Worm (Caenorhabditis elegans) whole organism, dauer: ENCODE data around the gene srh-146.

Source experiments
- unc-62 ChIP-seq: sonication (generic microtip); optimal IDR thresholded peaks from 2 replicates; lab custom pipeline; 2017; ENCODE audit warnings: missing biosample characterization, missing genetic modification reagents, missing genetic modification characterization

Gene srh-146

ce11 chrV:2913948-2914347 is at the start of gene srh-146:
Gene srh-146, plus strand, starts transcription at chrV:2914248.
- TF ChIP-seq unc-62: no peak

DNA sequence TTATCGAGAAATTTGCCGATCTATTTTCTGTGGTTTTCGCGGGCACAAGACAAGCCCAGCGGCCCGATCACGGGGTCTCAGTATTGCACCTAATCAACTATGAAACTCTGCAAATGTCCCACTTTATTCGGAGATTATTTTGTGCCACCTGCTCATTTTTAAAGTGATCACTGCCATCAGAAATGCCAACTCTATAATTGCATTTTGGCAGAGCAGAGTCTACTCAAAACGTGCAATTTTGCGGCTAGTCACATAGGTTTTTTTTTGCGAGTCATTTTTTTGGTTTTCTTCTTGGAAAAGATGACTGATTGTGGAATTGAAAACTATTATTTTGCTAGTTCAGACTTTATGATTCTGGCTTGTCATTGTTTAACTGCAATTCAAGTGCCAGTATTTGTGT is 49.1 kb upstream of the srh-146 start, which contains the start of gene srh-240:
Gene srh-240 (plus strand): TSS at position 301 of the 400 bp plus-strand sequence.
- no peak for TF ChIP-seq unc-62

ce11 chrV:2869503-2869902 is 44.5 kb upstream of the srh-146 start, which contains the start of gene srh-241:
Gene srh-241, minus strand, starts transcription at chrV:2869603.
- no peak for TF ChIP-seq unc-62

DNA sequence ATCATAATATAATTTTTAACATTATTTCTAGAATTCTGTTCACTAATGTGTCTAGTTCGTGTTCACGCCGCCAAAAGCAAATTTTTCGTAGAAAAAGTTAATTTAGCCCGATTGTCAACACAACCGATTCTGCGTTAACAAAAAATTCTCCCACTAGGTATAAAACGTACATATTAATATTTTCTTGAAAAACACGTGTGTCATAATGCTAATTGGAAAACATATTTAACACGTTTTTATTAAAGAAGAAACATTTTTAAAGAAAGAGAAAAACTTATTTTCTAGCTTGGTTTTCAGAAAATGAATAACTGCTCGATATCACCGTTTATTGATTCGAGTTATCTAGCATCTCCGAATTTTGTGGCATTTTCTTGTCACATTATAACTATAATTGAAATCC is 43.9 kb upstream of the srh-146 start, which contains the start of gene srh-243:
Gene srh-243 (plus strand): TSS at position 301 of the 400 bp plus-strand sequence.
- TF ChIP-seq unc-62: no peak

DNA sequence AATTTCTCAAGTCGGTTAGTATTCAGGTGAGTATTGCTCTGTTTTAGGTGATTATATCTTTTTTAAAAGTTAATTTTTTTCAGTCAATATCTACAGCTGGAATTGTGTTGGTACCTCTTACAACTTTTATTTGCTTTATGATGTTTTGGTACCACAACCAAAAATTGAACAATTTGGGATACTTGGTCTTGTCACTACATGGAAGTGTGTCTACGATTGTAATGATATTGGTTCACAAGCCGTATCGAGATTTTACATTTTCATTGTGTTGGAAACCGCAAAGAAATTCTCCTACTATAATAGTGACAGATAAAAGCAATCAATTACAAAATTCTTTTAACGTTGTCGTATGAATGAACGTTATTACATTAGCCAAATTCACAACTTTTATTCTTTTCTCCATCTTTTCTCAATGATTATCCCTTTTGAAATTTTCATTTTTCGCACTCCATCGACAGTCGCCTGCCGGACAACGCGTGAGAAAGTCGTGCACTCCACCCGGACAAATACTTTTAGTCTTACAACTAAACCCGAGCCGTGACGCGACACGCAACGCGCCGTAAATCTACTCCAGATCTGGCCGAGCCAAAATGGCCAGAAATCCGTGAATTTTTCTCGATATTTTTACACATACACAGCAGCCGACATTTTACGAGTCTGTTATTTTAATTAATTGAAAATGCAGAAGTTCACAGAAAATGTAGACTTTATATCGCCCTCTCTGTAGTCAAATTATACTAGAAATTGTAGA is 42.1 kb upstream of the srh-146 start:
- TF ChIP-seq unc-62: no peak

- no peak for TF ChIP-seq unc-62
These were observed 41.1 kb upstream of the srh-146 start for ce11 chrV:2872947-2873346.

- TF ChIP-seq unc-62: no peak
These were observed 38.6 kb upstream of the srh-146 start, which contains the start of gene folt-2 for ce11 chrV:2875422-2875821. Gene folt-2, minus strand, starts transcription at chrV:2875600.

- no peak for TF ChIP-seq unc-62
These were observed 37.7 kb upstream of the srh-146 start for ce11 chrV:2876188-2876831.

DNA sequence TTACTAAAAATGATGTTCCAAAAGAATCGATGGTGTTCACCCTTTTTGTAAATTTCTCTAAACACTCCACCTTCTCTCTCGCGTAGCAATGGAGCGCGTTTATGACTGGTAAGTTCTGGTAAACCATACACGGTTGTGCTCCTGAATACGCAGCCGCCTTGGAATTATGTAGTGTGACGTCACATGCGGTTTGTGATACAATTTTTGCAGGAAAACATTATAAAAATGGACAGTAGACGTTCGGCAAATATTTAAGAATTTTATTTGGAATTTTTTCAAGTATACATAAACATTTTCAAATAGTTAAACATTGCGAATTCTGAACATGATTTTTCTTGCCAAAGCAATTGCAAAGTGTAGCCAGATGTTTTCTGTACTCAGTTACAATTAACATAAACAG is 36.5 kb upstream of the srh-146 start, which contains the start of gene F37B4.10:
Gene F37B4.10 (minus strand): TSS at position 101 of the 400 bp plus-strand sequence.
- no peak for TF ChIP-seq unc-62

ce11 chrV:2879801-2880200 is 34.2 kb upstream of the srh-146 start, which contains the start of gene str-39:
Gene str-39, minus strand, starts transcription at chrV:2879901.
- no peak for TF ChIP-seq unc-62

- no peak for TF ChIP-seq unc-62
These were observed 33.7 kb upstream of the srh-146 start for ce11 chrV:2880356-2880755.

- TF ChIP-seq unc-62: no peak
These were observed 33.0 kb upstream of the srh-146 start, which contains the start of gene ifc-1 for ce11 chrV:2881016-2881415. Gene ifc-1, plus strand, starts transcription at chrV:2881393.

DNA sequence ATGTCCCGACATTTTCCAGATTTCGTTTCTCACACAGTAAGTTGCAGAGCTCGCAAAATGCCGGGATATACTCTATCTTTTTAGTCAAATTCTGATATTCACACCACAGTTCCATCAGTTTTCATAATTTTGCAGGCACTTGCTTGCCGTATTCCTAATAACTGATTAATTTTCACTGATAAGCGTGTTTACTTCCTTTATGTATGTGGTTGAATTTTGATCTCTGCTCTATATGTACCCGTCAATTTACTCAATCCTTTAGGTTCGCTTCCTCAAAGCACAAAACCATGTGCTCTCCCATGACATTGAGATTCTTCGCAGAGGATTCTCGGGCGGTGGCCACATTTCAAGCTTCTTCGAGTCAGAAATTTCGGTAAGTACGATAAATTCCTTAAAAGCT is 32.5 kb upstream of the srh-146 start:
- TF ChIP-seq unc-62: no peak

ce11 chrV:2883097-2883496 is 31.0 kb upstream of the srh-146 start:
- TF ChIP-seq unc-62: no peak

DNA sequence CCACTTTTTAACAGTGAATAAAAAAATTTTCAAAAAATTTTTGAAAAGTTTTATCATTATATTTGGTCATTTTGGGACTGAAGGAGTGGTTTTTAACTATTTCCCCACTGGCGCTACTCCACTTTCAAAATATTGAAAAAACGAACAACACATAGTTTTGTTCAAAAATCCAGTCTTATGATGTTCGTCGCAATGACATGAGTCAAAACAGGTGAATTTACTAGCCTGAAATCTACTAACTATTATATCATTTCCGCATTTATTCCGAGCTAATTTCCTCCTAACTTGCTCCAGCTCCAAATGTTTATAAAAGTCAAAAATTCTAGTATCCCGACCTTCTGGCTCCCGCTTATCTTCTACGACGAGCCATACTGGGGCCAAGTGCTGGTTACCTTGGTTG is 29.6 kb upstream of the srh-146 start, which contains the start of gene sre-24:
Gene sre-24 (plus strand): TSS at position 301 of the 400 bp plus-strand sequence.
- TF ChIP-seq unc-62: no peak

DNA sequence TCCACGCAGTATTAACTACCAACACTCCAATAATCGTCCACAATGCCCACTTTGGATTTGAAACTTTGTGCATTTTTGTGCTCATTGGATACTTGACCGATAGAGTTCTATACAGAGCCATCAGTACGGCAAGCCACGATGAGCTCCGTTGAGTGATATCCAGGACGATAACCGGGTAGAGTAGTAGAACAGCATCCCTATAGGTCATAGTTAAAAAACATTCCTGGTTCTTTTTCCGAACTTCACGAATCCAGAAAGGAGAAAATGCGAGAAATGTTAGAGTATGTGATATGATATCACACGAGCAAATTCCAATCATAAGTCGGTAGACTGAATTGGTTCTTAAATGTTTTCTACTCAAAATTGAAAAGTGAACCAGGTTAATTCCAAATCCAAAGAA is 25.8 kb upstream of the srh-146 start:
- TF ChIP-seq unc-62: no peak

ce11 chrV:2888681-2889080 is 25.4 kb upstream of the srh-146 start, which contains the start of gene srw-4:
Gene srw-4, minus strand, starts transcription at chrV:2888781.
- TF ChIP-seq unc-62: no peak

DNA sequence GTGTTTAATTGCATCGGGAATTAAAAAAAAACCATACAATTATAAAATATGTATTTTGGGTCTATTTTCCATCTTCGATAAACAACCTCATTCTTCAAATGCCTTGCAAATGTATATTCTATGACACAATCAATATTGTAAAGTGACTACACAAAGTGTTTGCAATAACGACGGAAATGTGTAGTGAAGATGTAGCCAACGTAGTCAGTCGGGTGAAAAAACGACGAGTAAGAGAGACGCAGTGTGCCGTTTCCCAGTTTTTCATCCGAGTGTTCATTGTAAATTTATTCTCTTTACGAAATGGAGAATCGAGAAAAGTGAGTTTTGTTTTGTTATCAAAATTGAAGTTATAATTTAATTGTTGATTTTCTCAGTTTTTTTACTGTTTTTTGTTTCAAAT is 22.1 kb upstream of the srh-146 start, which contains the start of gene F37B4.15:
Gene F37B4.15 (plus strand): TSS at position 301 of the 400 bp plus-strand sequence.
- TF ChIP-seq unc-62: no peak
